Worm (Caenorhabditis elegans) whole organism, late embryonic: ENCODE results near the gene rnh-1.2.

Experiments used
- C38D4.7 ChIP-seq: fragments of 200-800 bp; sonication (Bioruptor generic); optimal IDR thresholded peaks from 2 replicates; lab custom pipeline; 2018; ENCODE audit warnings: mild to moderate bottlenecking, missing genetic modification characterization, moderate library complexity, missing compliant biosample characterization
- F13H6.1 ChIP-seq: sonication (generic microtip); optimal IDR thresholded peaks from 2 replicates; lab custom pipeline; 2016; ENCODE audit warnings: missing genetic modification characterization, missing compliant biosample characterization
- K09A11.1 ChIP-seq: sonication (generic microtip); optimal IDR thresholded peaks from 2 replicates; lab custom pipeline; 2017; ENCODE audit warnings: antibody characterized with exemption, mild to moderate bottlenecking, missing genetic modification characterization, missing compliant biosample characterization; ENCODE audit not compliant: insufficient read depth
- T23F11.4 ChIP-seq: fragments of 200-800 bp; sonication (Bioruptor generic); optimal IDR thresholded peaks from 2 replicates; lab custom pipeline; 2018; ENCODE audit warnings: mild to moderate bottlenecking, missing genetic modification characterization, missing compliant biosample characterization
- Y22D7AL.16 ChIP-seq: sonication (generic microtip); optimal IDR thresholded peaks from 2 replicates; lab custom pipeline; 2016; ENCODE audit warnings: missing genetic modification characterization, missing compliant biosample characterization
- ama-1 ChIP-seq: fragments of 150-350 bp; optimal IDR thresholded peaks from 2 replicates; lab custom pipeline; 2014
- ceh-14 ChIP-seq: sonication (generic microtip); optimal IDR thresholded peaks from 2 replicates; lab custom pipeline; 2016; ENCODE audit warnings: missing genotype, missing genetic modification characterization, missing compliant biosample characterization
- ceh-19 ChIP-seq: fragments of 200-800 bp; sonication (Bioruptor generic); optimal IDR thresholded peaks from 2 replicates; lab custom pipeline; 2018; ENCODE audit warnings: mild to moderate bottlenecking, missing genetic modification characterization, missing compliant biosample characterization
- ceh-24 ChIP-seq: sonication (generic microtip); optimal IDR thresholded peaks from 2 replicates; lab custom pipeline; 2016; ENCODE audit warnings: mild to moderate bottlenecking, missing genetic modification characterization, missing compliant biosample characterization
- ceh-45 ChIP-seq: fragments of 200-800 bp; sonication (Bioruptor generic); IDR thresholded peaks from 2 replicates; pipeline ENCODE4 v1.3.6; 2022; ENCODE audit warnings: missing genetic modification reagents, missing genetic modification characterization, missing compliant biosample characterization
- ceh-48 ChIP-seq: sonication (generic microtip); optimal IDR thresholded peaks from 2 replicates; lab custom pipeline; 2016; ENCODE audit warnings: missing genetic modification characterization, inconsistent platforms, missing compliant biosample characterization
- ceh-6 ChIP-seq: fragments of 200-800 bp; sonication (Bioruptor generic); optimal IDR thresholded peaks from 2 replicates; lab custom pipeline; 2018; ENCODE audit warnings: mild to moderate bottlenecking, missing genetic modification characterization, missing compliant biosample characterization
- ceh-9 ChIP-seq: sonication (generic microtip); optimal IDR thresholded peaks from 2 replicates; lab custom pipeline; 2016; ENCODE audit warnings: mild to moderate bottlenecking, missing genetic modification characterization, inconsistent platforms, missing compliant biosample characterization
- elt-4 ChIP-seq: sonication (generic microtip); optimal IDR thresholded peaks from 2 replicates; lab custom pipeline; 2016; ENCODE audit warnings: missing genetic modification characterization, missing compliant biosample characterization
- eyg-1 ChIP-seq: sonication (generic microtip); optimal IDR thresholded peaks from 2 replicates; lab custom pipeline; 2016; ENCODE audit warnings: missing genotype, missing genetic modification characterization, missing compliant biosample characterization
- fax-1 ChIP-seq: sonication (generic microtip); optimal IDR thresholded peaks from 2 replicates; lab custom pipeline; 2016; ENCODE audit warnings: missing genotype, missing genetic modification characterization, missing compliant biosample characterization
- fkh-10 ChIP-seq: fragments of 150-350 bp; optimal IDR thresholded peaks from 2 replicates; lab custom pipeline; 2014; ENCODE audit warnings: missing biosample characterization, missing genetic modification reagents, missing genetic modification characterization
- fkh-6 ChIP-seq: sonication (generic microtip); optimal IDR thresholded peaks from 2 replicates; lab custom pipeline; 2016; ENCODE audit warnings: missing genetic modification characterization, missing compliant biosample characterization
- hlh-13 ChIP-seq: fragments of 200-800 bp; sonication (Bioruptor generic); optimal IDR thresholded peaks from 2 replicates; lab custom pipeline; 2018; ENCODE audit warnings: mild to moderate bottlenecking, missing genetic modification characterization, missing compliant biosample characterization
- hlh-15 ChIP-seq: sonication (generic microtip); optimal IDR thresholded peaks from 2 replicates; lab custom pipeline; 2016; ENCODE audit warnings: missing genetic modification characterization, missing compliant biosample characterization
- hlh-30 ChIP-seq: sonication (generic microtip); optimal IDR thresholded peaks from 2 replicates; lab custom pipeline; 2017; ENCODE audit warnings: antibody characterized with exemption, missing genetic modification characterization, missing compliant biosample characterization; ENCODE audit not compliant: insufficient read depth
- hlh-6 ChIP-seq: sonication (generic microtip); optimal IDR thresholded peaks from 2 replicates; lab custom pipeline; 2016; ENCODE audit warnings: missing genotype, missing genetic modification characterization, missing compliant biosample characterization
- hlh-8 ChIP-seq: sonication (generic microtip); optimal IDR thresholded peaks from 2 replicates; lab custom pipeline; 2016; ENCODE audit warnings: missing genotype, missing genetic modification characterization, missing compliant biosample characterization
- nfya-1 ChIP-seq: sonication (generic microtip); optimal IDR thresholded peaks from 2 replicates; lab custom pipeline; 2017; ENCODE audit warnings: missing genetic modification characterization, mild to moderate bottlenecking, missing compliant biosample characterization, antibody characterized with exemption, moderate library complexity
- nhr-11 ChIP-seq: fragments of 150-350 bp; optimal IDR thresholded peaks from 2 replicates; lab custom pipeline; 2014; ENCODE audit warnings: missing biosample characterization, missing genetic modification characterization
- odd-2 ChIP-seq: sonication (generic microtip); optimal IDR thresholded peaks from 2 replicates; lab custom pipeline; 2017; ENCODE audit warnings: antibody characterized with exemption, mild to moderate bottlenecking, missing genetic modification characterization, missing compliant biosample characterization
- pax-1 ChIP-seq: fragments of 150-350 bp; optimal IDR thresholded peaks from 2 replicates; lab custom pipeline; 2014; ENCODE audit warnings: missing biosample characterization, missing genetic modification characterization
- pha-2 ChIP-seq: sonication (generic microtip); optimal IDR thresholded peaks from 2 replicates; lab custom pipeline; 2017; ENCODE audit warnings: mild to moderate bottlenecking, missing genetic modification characterization, missing compliant biosample characterization
- syd-9 ChIP-seq: sonication (generic microtip); optimal IDR thresholded peaks from 2 replicates; lab custom pipeline; 2016; ENCODE audit warnings: mild to moderate bottlenecking, missing genetic modification characterization, moderate library complexity, missing compliant biosample characterization
- tbx-2 ChIP-seq: sonication (generic microtip); optimal IDR thresholded peaks from 2 replicates; lab custom pipeline; 2016; ENCODE audit warnings: missing genetic modification characterization, missing compliant biosample characterization
- tbx-7 ChIP-seq: sonication (generic microtip); optimal IDR thresholded peaks from 2 replicates; lab custom pipeline; 2016; ENCODE audit warnings: missing genotype, missing genetic modification characterization, missing compliant biosample characterization
- unc-3 ChIP-seq, 2 experiments: fragments of 200-800 bp in 1 of 2; sonication (Bioruptor generic) in 1 of 2; sonication (generic microtip) in 1 of 2; conservative IDR thresholded peaks in 1 of 2; optimal IDR thresholded peaks in 1 of 2; 2 replicates each; pipeline versions ENCODE4 v1.3.6 to Lab custom; 2016 to 2022; ENCODE audit warnings: missing compliant biosample characterization in 2 of 2, missing genetic modification characterization in 2 of 2, missing genetic modification reagents in 1 of 2
- unc-42 ChIP-seq: sonication (generic microtip); optimal IDR thresholded peaks from 2 replicates; lab custom pipeline; 2016; ENCODE audit warnings: missing genotype, missing genetic modification characterization, missing compliant biosample characterization

The rnh-1.2 gene

ce11 chrII:9859575-9859974 lies 17.7 kb upstream of the rnh-1.2 start, which contains the start of gene chil-5:
Gene chil-5 (minus strand): TSS chrII:9859675.
- TF ChIP-seq odd-2 (tag; lab: Kevin White, UChicago): no peak
- no peak for TF ChIP-seq ceh-24 (tag; lab: Kevin White, UChicago)
- TF ChIP-seq ceh-48 (tag; lab: Kevin White, UChicago): no peak
- TF ChIP-seq ceh-6: no peak
- TF ChIP-seq unc-42 (tag; lab: Kevin White, UChicago): no peak
- TF ChIP-seq nhr-11 (tag; lab: Kevin White, UChicago): no peak
- TF ChIP-seq syd-9: no peak

- TF ChIP-seq fax-1 (no peak), eyg-1 (tag; lab: Kevin White, UChicago) (no peak), ceh-45 (no peak), nfya-1 (no peak), pax-1 (tag; lab: Kevin White, UChicago) (no peak)
- TF ChIP-seq, all 69 proteins: peak for 0
These were observed 16.0 kb upstream of the rnh-1.2 start, which contains the start of gene chil-6 for ce11 chrII:9857791-9858190. Gene chil-6 (minus strand): TSS chrII:9857891.

- no peak for TF ChIP-seq ceh-14 (tag; lab: Kevin White, UChicago)
- TF ChIP-seq unc-3 (GFP tag; conservative IDR thresholded peaks at IDR 0.05; lab: Robert Waterston, UW): no peak
- no peak for TF ChIP-seq unc-3 (tag; optimal IDR thresholded peaks at IDR 0.05; lab: Kevin White, UChicago)
- no peak for TF ChIP-seq hlh-8 (tag; lab: Kevin White, UChicago)
- no peak for TF ChIP-seq ceh-9 (tag; lab: Kevin White, UChicago)
- TF ChIP-seq tbx-2 (tag; lab: Kevin White, UChicago): no peak
- no peak for TF ChIP-seq Y22D7AL.16 (tag; lab: Kevin White, UChicago)
- TF ChIP-seq nhr-11 (tag; lab: Kevin White, UChicago): no peak
- TF ChIP-seq odd-2 (tag; lab: Kevin White, UChicago): no peak
- no peak for TF ChIP-seq ceh-45
- no peak for TF ChIP-seq ceh-19 (GFP tag; lab: Kevin White, UChicago)
- no peak for TF ChIP-seq hlh-15 (tag; lab: Kevin White, UChicago)
- no peak for TF ChIP-seq tbx-7 (tag; lab: Kevin White, UChicago)
- no peak for TF ChIP-seq C38D4.7
- TF ChIP-seq ceh-6: no peak
- no peak for TF ChIP-seq K09A11.1 (tag; lab: Kevin White, UChicago)
- TF ChIP-seq hlh-6 (tag; lab: Kevin White, UChicago): no peak
These were observed 13.8 kb upstream of the rnh-1.2 start, which contains the start of gene chil-4 for ce11 chrII:9855620-9856019. Gene chil-4 (minus strand): TSS chrII:9855720.

DNA sequence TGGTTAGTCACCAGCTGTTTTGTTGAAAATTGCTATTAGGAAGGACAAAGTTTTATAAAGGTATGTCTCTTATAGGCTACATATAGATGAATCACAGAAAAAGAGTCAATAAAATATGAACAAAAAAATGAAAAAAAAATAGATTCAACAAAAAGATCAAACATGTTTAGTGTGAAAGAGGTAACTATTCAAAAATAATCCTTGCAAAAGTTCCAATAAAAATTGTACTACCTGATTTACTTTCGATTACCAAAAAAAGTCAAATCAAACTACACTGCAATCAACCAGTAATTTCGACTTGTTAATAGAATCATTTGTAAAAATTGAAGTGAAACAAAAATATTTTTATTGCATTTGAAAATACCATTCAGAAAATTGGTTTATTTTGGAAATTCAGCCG lies 9.1 kb upstream of the rnh-1.2 start, which contains the start of gene ZK938.10:
Gene ZK938.10 (minus strand): TSS at position 101 of the 400 bp plus-strand sequence.
- no peak for TF ChIP-seq F13H6.1 (tag; lab: Kevin White, UChicago)
- no peak for TF ChIP-seq tbx-2 (tag; lab: Kevin White, UChicago)
- TF ChIP-seq hlh-30 (tag; lab: Kevin White, UChicago): no peak
- TF ChIP-seq fkh-10 (GFP tag; lab: Kevin White, UChicago): no peak
- TF ChIP-seq T23F11.4: no peak
- no peak for TF ChIP-seq elt-4 (tag; lab: Kevin White, UChicago)
- no peak for TF ChIP-seq fkh-6 (tag; lab: Kevin White, UChicago)
- TF ChIP-seq K09A11.1 (tag; lab: Kevin White, UChicago): no peak
- no peak for TF ChIP-seq unc-3 (GFP tag; conservative IDR thresholded peaks at IDR 0.05; lab: Robert Waterston, UW)
- no peak for TF ChIP-seq unc-3 (tag; optimal IDR thresholded peaks at IDR 0.05; lab: Kevin White, UChicago)
- TF ChIP-seq hlh-13 (GFP tag; lab: Kevin White, UChicago): no peak
- TF ChIP-seq tbx-7 (tag; lab: Kevin White, UChicago): no peak
- no peak for TF ChIP-seq pha-2 (tag; lab: Kevin White, UChicago)
- TF ChIP-seq nfya-1: no peak
- TF ChIP-seq ama-1 (lab: Kevin White, UChicago): no peak
- TF ChIP-seq C38D4.7: no peak
- no peak for TF ChIP-seq odd-2 (tag; lab: Kevin White, UChicago)
